Worm (Caenorhabditis elegans) whole organism, young adult: ENCODE results near the gene spp-10.

ENCODE experiments used
- B0019.2 ChIP-seq: fragments of 200-800 bp; sonication (Bioruptor generic); conservative IDR thresholded peaks from 2 replicates; pipeline ENCODE4 v1.3.6; 2022; ENCODE audit warnings: missing genetic modification reagents, missing genetic modification characterization, missing compliant biosample characterization
- B0035.1 ChIP-seq: sonication (generic microtip); optimal IDR thresholded peaks from 2 replicates; lab custom pipeline; 2016; ENCODE audit warnings: missing genetic modification characterization, mild to moderate bottlenecking, missing compliant biosample characterization, missing genotype, missing genetic modification reagents
- C17E4.6 ChIP-seq: fragments of 200-800 bp; sonication (Bioruptor generic); IDR thresholded peaks from 2 replicates; pipeline ENCODE4 v1.3.6; 2022; ENCODE audit warnings: missing genetic modification reagents, missing genetic modification characterization, missing compliant biosample characterization
- D2030.7 ChIP-seq: fragments of 200-800 bp; sonication (Bioruptor generic); IDR thresholded peaks from 2 replicates; pipeline ENCODE4 v1.3.6; 2022; ENCODE audit warnings: missing genetic modification reagents, missing genetic modification characterization, missing compliant biosample characterization
- F57C9.4 ChIP-seq: sonication (generic microtip); optimal IDR thresholded peaks from 2 replicates; lab custom pipeline; 2017; ENCODE audit warnings: mild to moderate bottlenecking, missing genetic modification characterization, missing compliant biosample characterization
- T07F8.4 ChIP-seq: sonication (generic microtip); optimal IDR thresholded peaks from 2 replicates; lab custom pipeline; 2016; ENCODE audit warnings: mild to moderate bottlenecking, missing genetic modification characterization, moderate library complexity, missing compliant biosample characterization
- Y56A3A.18 ChIP-seq: fragments of 200-800 bp; sonication (Bioruptor generic); IDR thresholded peaks from 2 replicates; pipeline ENCODE4 v1.3.6; 2022; ENCODE audit warnings: missing genetic modification reagents, missing genetic modification characterization, missing compliant biosample characterization
- aptf-2 ChIP-seq: fragments of 200-800 bp; sonication (Bioruptor generic); conservative IDR thresholded peaks from 2 replicates; pipeline ENCODE4 v1.3.6; 2022; ENCODE audit warnings: missing genetic modification reagents, missing genetic modification characterization, missing compliant biosample characterization
- aptf-3 ChIP-seq: fragments of 200-800 bp; sonication (Bioruptor generic); IDR thresholded peaks from 2 replicates; pipeline ENCODE4 v1.3.6; 2022; ENCODE audit warnings: missing genetic modification characterization, missing compliant biosample characterization
- atf-7 ChIP-seq: sonication (generic microtip); optimal IDR thresholded peaks from 2 replicates; lab custom pipeline; 2017; ENCODE audit warnings: mild to moderate bottlenecking, missing genetic modification characterization, missing compliant biosample characterization
- attf-3 ChIP-seq: fragments of 200-800 bp; sonication (Bioruptor generic); conservative IDR thresholded peaks from 2 replicates; pipeline ENCODE4 v1.3.6; 2022; ENCODE audit warnings: missing genetic modification reagents, missing genetic modification characterization, missing compliant biosample characterization
- bed-1 ChIP-seq: fragments of 200-800 bp; sonication (Bioruptor generic); IDR thresholded peaks from 2 replicates; pipeline ENCODE4 v1.3.6; 2022; ENCODE audit warnings: missing genetic modification reagents, missing genetic modification characterization, missing compliant biosample characterization
- cebp-1 ChIP-seq, 2 experiments: fragments of 200-800 bp in 1 of 2; sonication (Bioruptor generic) in 1 of 2; sonication (generic microtip) in 1 of 2; IDR thresholded peaks in 1 of 2; optimal IDR thresholded peaks in 1 of 2; 2 replicates each; pipeline versions ENCODE4 v1.3.6 to Lab custom; 2017 to 2022; ENCODE audit warnings: missing compliant biosample characterization in 2 of 2, missing genetic modification characterization in 2 of 2, mild to moderate bottlenecking in 1 of 2, missing genetic modification reagents in 1 of 2, moderate library complexity in 1 of 2
- cebp-2 ChIP-seq: fragments of 200-800 bp; sonication (Bioruptor generic); IDR thresholded peaks from 2 replicates; pipeline ENCODE4 v1.3.6; 2022; ENCODE audit warnings: missing genetic modification characterization, missing compliant biosample characterization
- ceh-79 ChIP-seq: sonication (generic microtip); optimal IDR thresholded peaks from 2 replicates; lab custom pipeline; 2017; ENCODE audit warnings: mild to moderate bottlenecking, missing genetic modification characterization, missing compliant biosample characterization
- ceh-91 ChIP-seq: fragments of 200-800 bp; sonication (Bioruptor generic); IDR thresholded peaks from 2 replicates; pipeline ENCODE4 v1.3.6; 2022; ENCODE audit warnings: missing genetic modification reagents, missing genetic modification characterization, missing compliant biosample characterization
- chd-7 ChIP-seq: sonication (generic microtip); optimal IDR thresholded peaks from 2 replicates; lab custom pipeline; 2016; ENCODE audit warnings: mild to moderate bottlenecking, missing genetic modification characterization, moderate library complexity, missing compliant biosample characterization
- die-1 ChIP-seq: sonication (generic microtip); optimal IDR thresholded peaks from 2 replicates; lab custom pipeline; 2016; ENCODE audit warnings: missing genotype, mild to moderate bottlenecking, missing genetic modification characterization, missing compliant biosample characterization
- dox-1 ChIP-seq: fragments of 200-800 bp; sonication (Bioruptor generic); IDR thresholded peaks from 2 replicates; pipeline ENCODE4 v1.3.6; 2022; ENCODE audit warnings: missing genetic modification reagents, missing genetic modification characterization, missing compliant biosample characterization
- efl-1 ChIP-seq: fragments of 150-350 bp; optimal IDR thresholded peaks from 2 replicates; lab custom pipeline; 2014; ENCODE audit warnings: missing biosample characterization, missing genetic modification reagents, missing genetic modification characterization
- egl-18 ChIP-seq: fragments of 200-800 bp; sonication (Bioruptor generic); IDR thresholded peaks from 2 replicates; pipeline ENCODE4 v1.3.6; 2022; ENCODE audit warnings: missing genetic modification reagents, missing genetic modification characterization, missing compliant biosample characterization
- egl-44 ChIP-seq: fragments of 200-800 bp; sonication (Bioruptor generic); IDR thresholded peaks from 2 replicates; pipeline ENCODE4 v1.3.6; 2022; ENCODE audit warnings: missing genetic modification reagents, missing genetic modification characterization, missing compliant biosample characterization
- egrh-3 ChIP-seq: fragments of 200-800 bp; sonication (Bioruptor generic); IDR thresholded peaks from 2 replicates; pipeline ENCODE4 v1.3.6; 2022; ENCODE audit warnings: missing genetic modification reagents, missing genetic modification characterization, missing compliant biosample characterization
- fkh-3 ChIP-seq: sonication (generic microtip); optimal IDR thresholded peaks from 2 replicates; lab custom pipeline; 2016; ENCODE audit warnings: mild to moderate bottlenecking, missing genetic modification characterization, missing compliant biosample characterization
- hmg-20 ChIP-seq: fragments of 200-800 bp; sonication (Bioruptor generic); IDR thresholded peaks from 2 replicates; pipeline ENCODE4 v1.3.6; 2022; ENCODE audit warnings: missing genetic modification reagents, missing genetic modification characterization, missing compliant biosample characterization
- lin-35 ChIP-seq, 3 experiments: fragments of 150-350 bp in 2 of 3; sonication (generic microtip) in 1 of 3; optimal IDR thresholded peaks; 2 replicates each; lab custom pipeline; 2014 to 2018; ENCODE audit warnings: missing biosample characterization in 3 of 3, missing genetic modification characterization in 3 of 3, missing genetic modification reagents in 3 of 3
- lsl-1 ChIP-seq: fragments of 200-800 bp; sonication (Bioruptor generic); optimal IDR thresholded peaks from 2 replicates; lab custom pipeline; 2018; ENCODE audit warnings: mild to moderate bottlenecking, missing genetic modification characterization, moderate library complexity, missing compliant biosample characterization
- madf-8 ChIP-seq: fragments of 200-800 bp; sonication (Bioruptor generic); conservative IDR thresholded peaks from 2 replicates; pipeline ENCODE4 v1.3.6; 2022; ENCODE audit warnings: missing genetic modification reagents, missing genetic modification characterization, missing compliant biosample characterization
- mcd-1 ChIP-seq: fragments of 200-800 bp; sonication (Bioruptor generic); IDR thresholded peaks from 2 replicates; pipeline ENCODE4 v1.3.6; 2022; ENCODE audit warnings: missing genetic modification reagents, missing genetic modification characterization, missing compliant biosample characterization
- mel-28 ChIP-seq: sonication (generic microtip); optimal IDR thresholded peaks from 2 replicates; lab custom pipeline; 2016; ENCODE audit warnings: borderline replicate concordance, mild to moderate bottlenecking, missing genetic modification characterization, missing compliant biosample characterization
- mes-4 ChIP-seq: sonication (generic microtip); optimal IDR thresholded peaks from 2 replicates; lab custom pipeline; 2016; ENCODE audit warnings: missing genotype, missing genetic modification characterization, missing compliant biosample characterization
- nhr-179 ChIP-seq: sonication (generic microtip); optimal IDR thresholded peaks from 2 replicates; lab custom pipeline; 2016; ENCODE audit warnings: mild to moderate bottlenecking, missing genetic modification characterization, missing compliant biosample characterization
- nhr-80 ChIP-seq: sonication (generic microtip); optimal IDR thresholded peaks from 2 replicates; lab custom pipeline; 2016; ENCODE audit warnings: missing genetic modification characterization, missing compliant biosample characterization
- pbrm-1 ChIP-seq: fragments of 200-800 bp; sonication (Bioruptor generic); IDR thresholded peaks from 2 replicates; pipeline ENCODE4 v1.3.6; 2022; ENCODE audit warnings: missing genetic modification reagents, missing genetic modification characterization, missing compliant biosample characterization
- rcor-1 ChIP-seq: fragments of 200-800 bp; sonication (Bioruptor generic); IDR thresholded peaks from 2 replicates; pipeline ENCODE4 v1.3.6; 2022; ENCODE audit warnings: missing genetic modification reagents, missing genetic modification characterization, missing compliant biosample characterization
- rec-8 ChIP-seq, 2 experiments: sonication (generic microtip); optimal IDR thresholded peaks; 2 replicates each; lab custom pipeline; 2016; ENCODE audit warnings: mild to moderate bottlenecking in 2 of 2, missing genetic modification characterization in 2 of 2, missing genetic modification reagents in 2 of 2, missing genotype in 2 of 2, missing biosample characterization in 1 of 2, missing compliant biosample characterization in 1 of 2, moderate library complexity in 1 of 2
- tbp1 ChIP-seq: fragments of 200-800 bp; sonication (Bioruptor generic); optimal IDR thresholded peaks from 2 replicates; lab custom pipeline; 2018; ENCODE audit warnings: mild to moderate bottlenecking, missing genetic modification characterization, missing compliant biosample characterization
- tlf-1 ChIP-seq: fragments of 200-800 bp; sonication (Bioruptor generic); optimal IDR thresholded peaks from 2 replicates; lab custom pipeline; 2018; ENCODE audit warnings: mild to moderate bottlenecking, missing genetic modification characterization, missing compliant biosample characterization
- unc-62 ChIP-seq: fragments of 150-350 bp; optimal IDR thresholded peaks from 2 replicates; lab custom pipeline; 2014; ENCODE audit warnings: missing biosample characterization, missing genetic modification reagents, missing genetic modification characterization
- xnd-1 ChIP-seq: sonication (generic microtip); optimal IDR thresholded peaks from 2 replicates; lab custom pipeline; 2016; ENCODE audit warnings: missing genotype, missing genetic modification reagents, missing genetic modification characterization, missing compliant biosample characterization
- zfh-2 ChIP-seq: fragments of 200-800 bp; sonication (Bioruptor generic); conservative IDR thresholded peaks from 2 replicates; pipeline ENCODE4 v1.3.6; 2022; ENCODE audit warnings: missing genetic modification reagents, missing genetic modification characterization, missing compliant biosample characterization
- zim-3 ChIP-seq: sonication (generic microtip); optimal IDR thresholded peaks from 2 replicates; lab custom pipeline; 2017; ENCODE audit warnings: mild to moderate bottlenecking, missing genetic modification characterization, moderate library complexity, missing compliant biosample characterization
- ztf-28 ChIP-seq: fragments of 200-800 bp; sonication (Bioruptor generic); IDR thresholded peaks from 2 replicates; pipeline ENCODE4 v1.3.6; 2022; ENCODE audit warnings: missing genetic modification reagents, missing genetic modification characterization, missing compliant biosample characterization
- ztf-3 ChIP-seq: fragments of 200-800 bp; sonication (Bioruptor generic); optimal IDR thresholded peaks from 2 replicates; lab custom pipeline; 2018; ENCODE audit warnings: mild to moderate bottlenecking, missing genetic modification characterization, missing compliant biosample characterization
- ztf-6 ChIP-seq: fragments of 200-800 bp; sonication (Bioruptor generic); IDR thresholded peaks from 2 replicates; pipeline ENCODE4 v1.3.6; 2022; ENCODE audit warnings: missing genetic modification reagents, missing genetic modification characterization, missing compliant biosample characterization

spp-10 gene

DNA sequence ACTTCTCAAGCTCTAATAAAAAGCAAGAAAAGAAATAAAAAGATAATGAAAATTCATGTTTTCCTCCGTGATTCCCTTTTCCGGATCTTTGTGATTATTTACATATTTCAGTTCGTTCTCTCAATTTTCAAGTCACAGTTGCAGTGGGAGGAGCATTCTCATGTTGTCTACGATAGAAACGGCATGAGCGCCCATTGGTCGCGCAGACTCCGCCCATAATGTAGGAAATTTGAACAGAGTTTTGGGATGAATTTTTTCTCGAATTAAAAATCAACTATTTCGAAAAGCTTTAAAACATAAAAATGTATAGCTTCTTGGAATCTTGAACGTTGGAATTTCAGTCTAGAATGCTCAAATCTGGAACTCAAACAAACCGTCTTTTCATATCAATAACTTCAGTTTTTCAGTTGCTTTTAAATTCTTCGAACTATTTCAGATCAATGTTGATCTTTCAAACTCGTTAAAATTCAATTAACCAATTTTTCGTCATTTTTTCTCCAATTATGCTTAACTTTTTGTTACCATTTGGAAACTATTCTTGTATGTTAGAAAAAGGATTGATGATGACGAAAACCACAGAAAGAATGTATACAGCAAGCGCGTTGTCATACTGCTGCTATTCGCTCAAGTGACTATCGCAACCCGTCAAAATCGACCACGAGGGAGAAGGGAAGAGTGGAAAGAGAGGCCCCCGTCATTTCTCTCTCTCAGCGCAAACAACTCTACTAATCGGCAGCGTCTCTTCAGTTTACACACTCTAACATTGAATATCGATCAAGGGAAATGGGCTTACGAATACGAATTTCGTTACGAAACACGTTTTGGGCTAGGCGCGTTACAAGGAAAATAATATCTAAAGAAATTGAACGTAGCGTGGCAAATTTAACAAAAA lies 45.2 kb upstream of the spp-10 start (continued):
- TF ChIP-seq rcor-1 (GFP tag; lab: Robert Waterston, UW) = peak; percentile 64
- TF ChIP-seq ztf-3 (GFP tag; lab: Kevin White, UChicago) = no peak
- TF ChIP-seq aptf-2 (GFP tag; lab: Robert Waterston, UW) = no peak
- TF ChIP-seq xnd-1 (tag; lab: Kevin White, UChicago) = no peak
- TF ChIP-seq unc-62 (GFP tag; lab: Kevin White, UChicago) = peak; percentile 94
- TF ChIP-seq lsl-1 (GFP tag; lab: Kevin White, UChicago) = no peak
- TF ChIP-seq egl-44 (GFP tag; lab: Robert Waterston, UW) = peak; percentile 87; the same call in 1 of the 2 replicates
- TF ChIP-seq aptf-3 = no peak
- TF ChIP-seq fkh-3 = no peak
- no peak for TF ChIP-seq die-1 (tag; lab: Kevin White, UChicago)
- TF ChIP-seq zfh-2 (GFP tag; lab: Robert Waterston, UW) = no peak
- TF ChIP-seq tbp1 (GFP tag; lab: Kevin White, UChicago) = peak; percentile 54
- no peak for TF ChIP-seq B0019.2
- peak; percentile 80 for TF ChIP-seq Y56A3A.18 (GFP tag; lab: Robert Waterston, UW)
- peak; percentile 57 for TF ChIP-seq chd-7
- no peak for TF ChIP-seq madf-8 (GFP tag; lab: Robert Waterston, UW)
- no peak; the same call in 1 of the 2 replicates for TF ChIP-seq ztf-6 (GFP tag; lab: Robert Waterston, UW)
- 0 out of 2 replicates have a peak, but pooled peaks have one; percentile 10 for TF ChIP-seq attf-3
- peak; percentile 52 for TF ChIP-seq nhr-80
- no peak for TF ChIP-seq ceh-79 (tag; lab: Kevin White, UChicago)
- TF ChIP-seq nhr-179 (tag; lab: Kevin White, UChicago) = no peak
- no peak for TF ChIP-seq mel-28 (tag; lab: Kevin White, UChicago)
- peak; percentile 71 for TF ChIP-seq pbrm-1 (GFP tag; lab: Robert Waterston, UW)
- peak; percentile 40 for TF ChIP-seq zim-3 (tag; lab: Kevin White, UChicago)
- no peak for TF ChIP-seq rec-8 (tag; optimal IDR thresholded peaks at IDR 0.05; lab: Kevin White, UChicago)
- no peak for TF ChIP-seq egrh-3 (GFP tag; lab: Robert Waterston, UW)
- no peak for TF ChIP-seq ztf-28 (GFP tag; lab: Robert Waterston, UW)
- peak; percentile 14 for TF ChIP-seq atf-7 (tag; lab: Kevin White, UChicago)

DNA sequence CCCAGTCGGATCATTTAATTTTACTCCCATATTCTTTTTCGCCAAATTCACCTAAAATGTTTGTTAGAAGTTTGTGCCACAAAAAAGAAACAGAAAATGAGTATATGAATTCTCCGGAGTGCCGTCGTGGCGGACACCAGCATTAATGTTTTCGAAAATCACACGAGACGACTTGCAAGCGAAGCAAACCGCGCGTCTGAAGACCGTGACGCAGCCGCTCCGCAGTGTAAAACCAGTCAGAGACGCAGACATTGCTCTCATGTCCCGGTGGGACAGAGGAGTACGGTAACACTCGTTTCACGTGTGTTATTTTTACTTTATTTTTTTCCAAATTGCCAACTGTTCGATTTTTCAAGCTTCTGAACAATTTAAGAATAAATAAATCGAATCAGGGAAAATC lies 44.3 kb upstream of the spp-10 start, which contains the start of the genes T26A8.4 and pdtf-1:
T26A8.4 (minus strand) TSS at position 185 of the 400 bp plus-strand sequence.
pdtf-1 (plus strand) TSS at position 330 of the 400 bp plus-strand sequence.
- peak; percentile 60 for TF ChIP-seq efl-1 (GFP tag; lab: Kevin White, UChicago)
- peak; percentile 41 for TF ChIP-seq chd-7
- TF ChIP-seq tlf-1 (GFP tag; lab: Kevin White, UChicago) = peak; percentile 93
- peak in 2 of 3 experiments; percentile 45 to 76 for TF ChIP-seq lin-35 (GFP tag; optimal IDR thresholded peaks at IDR 0.05; lab: Kevin White, UChicago)
- peak; percentile 89 for TF ChIP-seq ceh-91 (GFP tag; lab: Robert Waterston, UW)
- 0 out of 2 replicates have a peak, but pooled peaks have one; percentile 62 for TF ChIP-seq Y56A3A.18 (GFP tag; lab: Robert Waterston, UW)
- no peak for TF ChIP-seq mes-4 (tag; lab: Kevin White, UChicago)
- no peak for TF ChIP-seq egl-18 (GFP tag; lab: Robert Waterston, UW)
- TF ChIP-seq aptf-3 = no peak
- peak; percentile 92 for TF ChIP-seq dox-1 (GFP tag; lab: Robert Waterston, UW)
- peak; percentile 79 for TF ChIP-seq C17E4.6 (GFP tag; lab: Robert Waterston, UW)
- TF ChIP-seq tbp1 (GFP tag; lab: Kevin White, UChicago) = peak; percentile 74
- TF ChIP-seq mcd-1 = peak; percentile 83
- no peak for TF ChIP-seq T07F8.4 (tag; lab: Kevin White, UChicago)
- no peak for TF ChIP-seq cebp-2 (GFP tag; lab: Robert Waterston, UW)
- TF ChIP-seq D2030.7 (GFP tag; lab: Robert Waterston, UW) = peak; percentile 88
- no peak for TF ChIP-seq mel-28 (tag; lab: Kevin White, UChicago)
- peak; percentile 72; the same call in 1 of the 2 replicates for TF ChIP-seq cebp-1 (GFP tag; IDR thresholded peaks at IDR 0.05; lab: Robert Waterston, UW)
- peak; percentile 78 for TF ChIP-seq cebp-1 (tag; optimal IDR thresholded peaks at IDR 0.05; lab: Kevin White, UChicago)
- no peak for TF ChIP-seq F57C9.4 (tag; lab: Kevin White, UChicago)
- TF ChIP-seq B0035.1 = peak; percentile 51
- no peak for TF ChIP-seq bed-1 (GFP tag; lab: Robert Waterston, UW)
- no peak for TF ChIP-seq hmg-20
